Fruit fly (Drosophila melanogaster): ENCODE results near the gene CG42713.

DNA sequence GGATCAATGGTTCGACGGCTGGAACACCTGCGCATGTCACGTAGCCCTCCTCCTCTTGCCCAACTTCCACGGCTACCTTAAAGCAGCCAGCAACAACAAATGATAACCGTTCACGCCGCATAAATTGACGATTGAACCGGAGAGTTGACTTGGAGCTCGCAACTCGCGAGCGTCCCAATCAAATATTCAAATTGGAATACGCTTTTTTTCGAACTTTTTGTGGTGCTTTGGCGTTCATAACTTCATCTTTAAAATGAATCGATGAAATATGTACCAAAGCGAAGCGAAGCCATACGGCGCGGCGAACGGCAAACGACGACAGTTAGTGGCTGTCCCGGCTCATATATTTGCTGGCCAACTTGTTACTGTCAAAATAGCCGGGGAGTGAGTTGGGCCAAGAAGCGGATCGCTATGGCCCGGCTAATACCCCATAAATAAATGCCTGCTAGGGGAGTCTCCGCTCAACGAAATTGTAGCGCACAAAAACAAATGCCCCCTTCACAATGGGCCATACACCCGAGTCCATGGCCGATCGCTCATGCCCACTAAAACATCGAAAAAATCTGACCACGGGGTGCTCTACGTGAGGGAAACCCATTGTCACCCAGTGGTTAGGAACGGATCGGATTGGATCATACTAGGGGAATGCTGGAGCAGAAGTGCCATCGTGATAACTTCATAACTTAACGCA is 11.9 kb upstream of the CG42713 start:
- TF ChIP-seq CG8478 (optimal IDR thresholded peaks at IDR 0.05) (no peak), CTCF (optimal IDR thresholded peaks at IDR 0.05) (no peak)
